Fruit fly (Drosophila melanogaster) whole organism, embryonic: ENCODE data around the gene CG5273.

Source experiments
- Adf1 ChIP-seq: fragments of 200-800 bp; sonication (Bioruptor generic); IDR thresholded peaks from 2 replicates; pipeline ENCODE4 v1.3.6; 2022; ENCODE audit warnings: missing biosample characterization, missing genetic modification characterization
- Atf-2 ChIP-seq: fragments of 200-800 bp; sonication (Bioruptor generic); optimal IDR thresholded peaks from 2 replicates; lab custom pipeline; 2016; ENCODE audit warnings: missing biosample characterization, missing genetic modification characterization
- CG11398 ChIP-seq: fragments of 200-800 bp; sonication (Bioruptor generic); optimal IDR thresholded peaks from 2 replicates; lab custom pipeline; 2016; ENCODE audit warnings: missing biosample characterization, missing genetic modification characterization
- CG11695 ChIP-seq: fragments of 200-800 bp; sonication (Bioruptor generic); IDR thresholded peaks from 3 replicates; pipeline ENCODE4 v1.3.6; 2022; ENCODE audit warnings: missing biosample characterization, missing genetic modification characterization
- CG13624 ChIP-seq: fragments of 200-800 bp; sonication (Bioruptor generic); optimal IDR thresholded peaks from 2 replicates; lab custom pipeline; 2016; ENCODE audit warnings: missing biosample characterization, missing genetic modification characterization
- CG13775 ChIP-seq: fragments of 200-800 bp; sonication (Bioruptor generic); optimal IDR thresholded peaks from 3 replicates; lab custom pipeline; 2017; ENCODE audit warnings: missing biosample characterization, mild to moderate bottlenecking, missing genetic modification characterization
- CG14710 ChIP-seq: fragments of 200-800 bp; sonication (Bioruptor generic); optimal IDR thresholded peaks from 3 replicates; lab custom pipeline; 2019; ENCODE audit warnings: missing biosample characterization, mild to moderate bottlenecking, missing genetic modification characterization, moderate library complexity
- CG15269 ChIP-seq: fragments of 200-800 bp; sonication (Bioruptor generic); optimal IDR thresholded peaks from 2 replicates; lab custom pipeline; 2018; ENCODE audit warnings: missing biosample characterization, mild to moderate bottlenecking, missing genetic modification characterization, moderate library complexity
- CG15601 ChIP-seq: fragments of 200-800 bp; sonication (Bioruptor generic); optimal IDR thresholded peaks from 3 replicates; lab custom pipeline; 2019; ENCODE audit warnings: missing biosample characterization, mild to moderate bottlenecking, missing genetic modification characterization, moderate library complexity
- CG16779 ChIP-seq: fragments of 200-800 bp; sonication (Bioruptor generic); IDR thresholded peaks from 2 replicates; pipeline ENCODE4 v1.3.6; 2022; ENCODE audit warnings: missing biosample characterization, missing genetic modification characterization
- CG16813 ChIP-seq: fragments of 200-800 bp; sonication (Bioruptor generic); IDR thresholded peaks from 3 replicates; pipeline ENCODE4 v1.3.6; 2022; ENCODE audit warnings: missing biosample characterization, missing genetic modification characterization; ENCODE audit not compliant: partially characterized antibody
- CG17612 ChIP-seq: fragments of 200-800 bp; sonication (Bioruptor generic); IDR thresholded peaks from 2 replicates; pipeline ENCODE4 v1.3.6; 2022; ENCODE audit warnings: missing biosample characterization, missing genetic modification characterization
- CG17912 ChIP-seq: fragments of 200-800 bp; sonication (Bioruptor generic); optimal IDR thresholded peaks from 2 replicates; lab custom pipeline; 2018; ENCODE audit warnings: missing biosample characterization, mild to moderate bottlenecking, missing genetic modification characterization
- CG18764 ChIP-seq: fragments of 200-800 bp; sonication (Bioruptor generic); optimal IDR thresholded peaks from 3 replicates; lab custom pipeline; 2016; ENCODE audit warnings: missing biosample characterization, missing genetic modification characterization
- CG2202 ChIP-seq: fragments of 200-800 bp; sonication (Bioruptor generic); optimal IDR thresholded peaks from 2 replicates; lab custom pipeline; 2018; ENCODE audit warnings: missing biosample characterization, mild to moderate bottlenecking, missing genetic modification characterization
- CG3726 ChIP-seq: fragments of 200-800 bp; sonication (Bioruptor generic); IDR thresholded peaks from 3 replicates; pipeline ENCODE4, ENCODE4 v1.3.6; 2022; ENCODE audit warnings: missing biosample characterization, missing genetic modification characterization
- CG6654 ChIP-seq: fragments of 200-800 bp; sonication (Bioruptor generic); optimal IDR thresholded peaks from 2 replicates; lab custom pipeline; 2017; ENCODE audit warnings: missing biosample characterization, mild to moderate bottlenecking, missing genetic modification characterization
- CG6791 ChIP-seq: fragments of 200-800 bp; sonication (Bioruptor generic); IDR thresholded peaks from 3 replicates; pipeline ENCODE4 v1.3.6; 2022; ENCODE audit warnings: missing biosample characterization, missing genetic modification characterization; ENCODE audit not compliant: partially characterized antibody
- CG7745 ChIP-seq: fragments of 200-800 bp; sonication (Bioruptor generic); optimal IDR thresholded peaks from 2 replicates; lab custom pipeline; 2018; ENCODE audit warnings: missing biosample characterization, mild to moderate bottlenecking, missing genetic modification characterization, moderate library complexity
- Dfd ChIP-seq, 2 experiments: fragments of >200 bp; optimal IDR thresholded peaks; 2 replicates each; lab custom pipeline; 2017; ENCODE audit warnings: missing biosample characterization in 2 of 2, missing genetic modification characterization in 2 of 2
- E2f1 ChIP-seq: fragments of 200-800 bp; sonication (Bioruptor generic); IDR thresholded peaks from 2 replicates; pipeline ENCODE4 v1.3.6; 2022; ENCODE audit warnings: missing biosample characterization, missing genetic modification characterization
- Eip74EF ChIP-seq, 2 experiments: fragments of 200-800 bp in 1 of 2; fragments of >200 bp in 1 of 2; sonication (Bioruptor generic) in 1 of 2; optimal IDR thresholded peaks; 2 replicates each; lab custom pipeline; 2017 to 2019; ENCODE audit warnings: missing biosample characterization in 2 of 2, missing genetic modification characterization in 2 of 2, mild to moderate bottlenecking in 1 of 2, moderate library complexity in 1 of 2
- Gug ChIP-seq: fragments of 200-800 bp; sonication (Bioruptor generic); IDR thresholded peaks from 4 replicates; pipeline ENCODE4 v1.3.6; 2022; ENCODE audit warnings: missing biosample characterization, missing genetic modification characterization
- Hmr ChIP-seq: fragments of 200-800 bp; sonication (Bioruptor generic); optimal IDR thresholded peaks from 3 replicates; lab custom pipeline; 2017; ENCODE audit warnings: mild to moderate bottlenecking, missing biosample characterization, missing genetic modification reagents, missing genetic modification characterization
- Hr51 ChIP-seq, 2 experiments: fragments of 200-800 bp; sonication (Bioruptor generic); optimal IDR thresholded peaks; 2 replicates in 1 of 2; 3 replicates in 1 of 2; lab custom pipeline; 2016 to 2018; ENCODE audit warnings: missing biosample characterization in 2 of 2, missing genetic modification characterization in 2 of 2, mild to moderate bottlenecking in 1 of 2, moderate library complexity in 1 of 2
- Hr78 ChIP-seq, 2 experiments: fragments of 200-800 bp in 1 of 2; fragments of >200 bp in 1 of 2; sonication (Bioruptor generic) in 1 of 2; optimal IDR thresholded peaks; 2 replicates each; lab custom pipeline; 2017 to 2019; ENCODE audit warnings: missing biosample characterization in 2 of 2, missing genetic modification characterization in 2 of 2, mild to moderate bottlenecking in 1 of 2, moderate library complexity in 1 of 2
- NC2α ChIP-seq: fragments of 200-800 bp; sonication (Bioruptor generic); optimal IDR thresholded peaks from 2 replicates; lab custom pipeline; 2016; ENCODE audit warnings: missing biosample characterization, missing genetic modification characterization
- NK7.1 ChIP-seq: fragments of 200-800 bp; sonication (Bioruptor generic); optimal IDR thresholded peaks from 3 replicates; lab custom pipeline; 2016; ENCODE audit warnings: missing biosample characterization, missing genetic modification characterization
- Oaz ChIP-seq: fragments of 200-800 bp; sonication (Bioruptor generic); IDR thresholded peaks from 2 replicates; pipeline ENCODE4 v1.3.6; 2022; ENCODE audit warnings: missing biosample characterization, missing genetic modification characterization
- Side ChIP-seq: fragments of 200-800 bp; sonication (Bioruptor generic); optimal IDR thresholded peaks from 2 replicates; lab custom pipeline; 2016; ENCODE audit warnings: missing biosample characterization, missing genetic modification characterization
- Sin3A ChIP-seq: fragments of >200 bp; optimal IDR thresholded peaks from 2 replicates; lab custom pipeline; 2018
- Sox102F ChIP-seq: fragments of 200-800 bp; sonication (Bioruptor generic); optimal IDR thresholded peaks from 2 replicates; lab custom pipeline; 2018; ENCODE audit warnings: missing biosample characterization, mild to moderate bottlenecking, missing genetic modification characterization, moderate library complexity
- Taf1 ChIP-seq: fragments of 200-800 bp; sonication (Bioruptor generic); IDR thresholded peaks from 2 replicates; pipeline ENCODE4 v1.3.6; 2022; ENCODE audit warnings: missing biosample characterization, missing genetic modification characterization
- bab2 ChIP-seq: fragments of 200-800 bp; sonication (Bioruptor generic); optimal IDR thresholded peaks from 2 replicates; lab custom pipeline; 2016; ENCODE audit warnings: missing biosample characterization, missing genetic modification characterization
- cato ChIP-seq: fragments of 200-800 bp; sonication (Bioruptor generic); optimal IDR thresholded peaks from 2 replicates; lab custom pipeline; 2016; ENCODE audit warnings: missing biosample characterization, missing genetic modification characterization, borderline replicate concordance
- chm ChIP-seq: fragments of 200-800 bp; sonication (Bioruptor generic); IDR thresholded peaks from 2 replicates; pipeline ENCODE4 v1.3.6; 2022; ENCODE audit warnings: missing biosample characterization, missing genetic modification characterization
- chn ChIP-seq: fragments of 200-800 bp; sonication (Bioruptor generic); optimal IDR thresholded peaks from 2 replicates; lab custom pipeline; 2016; ENCODE audit warnings: missing biosample characterization, missing genetic modification characterization
- disco-r ChIP-seq: fragments of 200-800 bp; sonication (Bioruptor generic); optimal IDR thresholded peaks from 2 replicates; lab custom pipeline; 2016; ENCODE audit warnings: missing biosample characterization, missing genetic modification characterization
- exex ChIP-seq: fragments of 200-800 bp; sonication (Bioruptor generic); optimal IDR thresholded peaks from 4 replicates; lab custom pipeline; 2018; ENCODE audit warnings: missing biosample characterization, mild to moderate bottlenecking, missing genetic modification characterization, moderate library complexity
- fd3F ChIP-seq: fragments of 200-800 bp; sonication (Bioruptor generic); optimal IDR thresholded peaks from 2 replicates; lab custom pipeline; 2018; ENCODE audit warnings: missing biosample characterization, mild to moderate bottlenecking, missing genetic modification characterization, moderate library complexity
- fru ChIP-seq: fragments of >200 bp; optimal IDR thresholded peaks from 2 replicates; lab custom pipeline; 2017
- hb ChIP-seq: fragments of 200-800 bp; sonication (Bioruptor generic); IDR thresholded peaks from 3 replicates; pipeline ENCODE4 v1.3.6; 2022; ENCODE audit warnings: missing biosample characterization, missing genetic modification characterization; ENCODE audit not compliant: partially characterized antibody
- kah ChIP-seq: fragments of 200-800 bp; sonication (Bioruptor generic); optimal IDR thresholded peaks from 2 replicates; lab custom pipeline; 2018; ENCODE audit warnings: missing biosample characterization, mild to moderate bottlenecking, missing genetic modification characterization
- phol ChIP-seq: fragments of 200-800 bp; sonication (Bioruptor generic); optimal IDR thresholded peaks from 3 replicates; lab custom pipeline; 2018; ENCODE audit warnings: missing biosample characterization, mild to moderate bottlenecking, missing genetic modification characterization, moderate library complexity
- scrt ChIP-seq: fragments of 200-800 bp; sonication (Bioruptor generic); optimal IDR thresholded peaks from 2 replicates; lab custom pipeline; 2018; ENCODE audit warnings: missing biosample characterization, mild to moderate bottlenecking, missing genetic modification characterization, moderate library complexity
- slou ChIP-seq: fragments of 200-800 bp; sonication (Bioruptor generic); optimal IDR thresholded peaks from 3 replicates; lab custom pipeline; 2016; ENCODE audit warnings: missing biosample characterization, missing genetic modification characterization
- trem ChIP-seq: fragments of 200-800 bp; optimal IDR thresholded peaks from 3 replicates; lab custom pipeline; 2019; ENCODE audit warnings: missing biosample characterization, mild to moderate bottlenecking, missing genetic modification characterization, moderate library complexity
- trh ChIP-seq: fragments of 200-800 bp; sonication (Bioruptor generic); optimal IDR thresholded peaks from 2 replicates; lab custom pipeline; 2016; ENCODE audit warnings: missing biosample characterization, missing genetic modification characterization
- tup ChIP-seq: fragments of 200-800 bp; sonication (Bioruptor generic); optimal IDR thresholded peaks from 2 replicates; lab custom pipeline; 2016; ENCODE audit warnings: missing biosample characterization, mild to moderate bottlenecking, missing genetic modification characterization, moderate library complexity
- vnd ChIP-seq: fragments of 200-800 bp; sonication (Bioruptor generic); IDR thresholded peaks from 3 replicates; pipeline ENCODE4 v1.3.6; 2022; ENCODE audit warnings: missing biosample characterization, missing genetic modification characterization; ENCODE audit not compliant: partially characterized antibody

Gene CG5273

DNA sequence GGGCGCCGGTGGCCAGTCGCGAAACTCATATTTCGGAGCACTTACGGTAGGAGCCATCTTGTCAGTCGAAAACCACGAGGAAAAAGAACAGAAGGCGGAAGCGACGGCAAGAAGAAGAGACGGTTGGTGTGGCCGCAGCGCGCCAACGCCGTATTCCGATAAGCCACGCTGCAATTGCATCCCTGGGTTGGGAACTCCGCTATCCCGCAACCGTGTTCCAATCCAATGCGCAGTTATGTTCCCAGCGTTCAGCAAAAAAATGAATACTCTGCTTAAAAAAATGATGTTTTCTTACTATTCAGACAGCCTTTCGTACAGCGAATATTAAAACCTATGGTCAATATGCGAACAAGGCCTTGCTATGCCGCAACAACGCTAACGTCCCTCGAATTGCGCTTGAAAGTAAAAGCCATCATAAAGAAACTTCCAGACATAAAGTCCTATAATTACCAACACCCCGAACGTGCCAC lies 5.7 kb downstream of the CG5273 start, which contains the start of gene RpL22 (continued):
- peak; percentile 62 for TF ChIP-seq CG17612 (GFP tag; lab: Robert Waterston, UW)
- peak; percentile 69 for TF ChIP-seq fd3F
- peak; percentile 60 for TF ChIP-seq Sox102F (GFP tag; lab: Kevin White, UChicago)
- TF ChIP-seq fru (lab: Kevin White, UChicago) = no peak
- peak; percentile 76 for TF ChIP-seq CG2202
- TF ChIP-seq E2f1 (GFP tag; lab: Robert Waterston, UW) = peak; percentile 76
- TF ChIP-seq vnd (GFP tag; lab: Robert Waterston, UW) = no peak
- peak; percentile 82 for TF ChIP-seq chn (GFP tag; lab: Kevin White, UChicago)
- TF ChIP-seq Adf1 (GFP tag; lab: Robert Waterston, UW) = peak; percentile 73
- peak; percentile 68 for TF ChIP-seq CG11695 (GFP tag; lab: Robert Waterston, UW)
- peak; percentile 75 for TF ChIP-seq tup
- peak; percentile 91 for TF ChIP-seq phol (tag; lab: Kevin White, UChicago)
- TF ChIP-seq cato (GFP tag; lab: Kevin White, UChicago) = peak; percentile 80
- TF ChIP-seq CG11398 (GFP tag; lab: Kevin White, UChicago) = peak; percentile 92
- peak; percentile 87 for TF ChIP-seq CG18764 (GFP tag; lab: Kevin White, UChicago)
- TF ChIP-seq CG6791 (GFP tag; lab: Robert Waterston, UW) = peak; percentile 59; the same call in 1 of the 3 replicates
- peak; percentile 52 for TF ChIP-seq exex (tag; lab: Kevin White, UChicago)
- peak; percentile 85 for TF ChIP-seq disco-r (GFP tag; lab: Kevin White, UChicago)
- peak; percentile 86 for TF ChIP-seq slou (GFP tag; lab: Kevin White, UChicago)
- peak; percentile 70 for TF ChIP-seq CG16779
- peak; percentile 89 for TF ChIP-seq trem (tag; lab: Kevin White, UChicago)
- TF ChIP-seq Dfd (GFP tag; optimal IDR thresholded peaks at IDR 0.05; lab: Kevin White, UChicago) = no peak
- peak; percentile 61 to 89 for TF ChIP-seq Hr51 (GFP tag; optimal IDR thresholded peaks at IDR 0.05; lab: Kevin White, UChicago)
- TF ChIP-seq scrt (GFP tag; lab: Kevin White, UChicago) = peak; percentile 86
- TF ChIP-seq Oaz (GFP tag; lab: Robert Waterston, UW) = peak; percentile 62
- peak; percentile 94 for TF ChIP-seq CG14710 (tag; lab: Kevin White, UChicago)
- TF ChIP-seq trh = peak; percentile 54
- peak; percentile 92 for TF ChIP-seq chm (GFP tag; lab: Robert Waterston, UW)
- peak; percentile 98 for TF ChIP-seq Hmr (GFP tag; lab: Kevin White, UChicago)
- peak in 1 of 2 experiments; percentile 25 for TF ChIP-seq Hr78 (GFP tag; optimal IDR thresholded peaks at IDR 0.05; lab: Kevin White, UChicago)
- peak; percentile 75 for TF ChIP-seq Atf-2
- peak; percentile 46; the same call in 1 of the 2 replicates for TF ChIP-seq Taf1 (GFP tag; lab: Robert Waterston, UW)
- peak; percentile 94 for TF ChIP-seq CG13775
- TF ChIP-seq NK7.1 (GFP tag; lab: Kevin White, UChicago) = peak; percentile 91
- TF ChIP-seq CG17912 = peak; percentile 64
- peak; percentile 94 for TF ChIP-seq Side
- peak; percentile 86 for TF ChIP-seq NC2α
- TF ChIP-seq Eip74EF (GFP tag; optimal IDR thresholded peaks at IDR 0.05; lab: Kevin White, UChicago) = peak in 1 of 2 experiments; percentile 83
- TF ChIP-seq kah = peak; percentile 73
- peak; percentile 81 for TF ChIP-seq CG3726 (GFP tag; lab: Robert Waterston, UW)
- peak; percentile 75 for TF ChIP-seq CG6654 (GFP tag; lab: Kevin White, UChicago)
- 0 out of 3 replicates have a peak, but pooled peaks have one; percentile 20 for TF ChIP-seq CG16813
- TF ChIP-seq bab2 = peak; percentile 77
- peak; percentile 98 for TF ChIP-seq CG13624
- no peak for TF ChIP-seq hb (GFP tag; lab: Robert Waterston, UW)
- peak; percentile 76 for TF ChIP-seq CG15601 (tag; lab: Kevin White, UChicago)
- TF ChIP-seq CG7745 (tag; lab: Kevin White, UChicago) = no peak
- peak; percentile 71 for TF ChIP-seq CG15269
- TF ChIP-seq Gug = peak; percentile 51; the same call in 2 of the 4 replicates
- TF ChIP-seq Sin3A = peak; percentile 80
